Worm (Caenorhabditis elegans) whole organism, L3 larva: ENCODE results near the gene F17E9.4.

Source experiments
- R02D3.7 ChIP-seq: fragments of 150-350 bp; optimal IDR thresholded peaks from 2 replicates; lab custom pipeline; 2014; ENCODE audit warnings: missing biosample characterization, missing genetic modification characterization
- ZK546.5 ChIP-seq: sonication (generic microtip); optimal IDR thresholded peaks from 2 replicates; lab custom pipeline; 2017; ENCODE audit warnings: missing biosample characterization, missing genetic modification characterization
- aly-2 ChIP-seq: fragments of 150-350 bp; optimal IDR thresholded peaks from 2 replicates; lab custom pipeline; 2014; ENCODE audit warnings: missing biosample characterization, missing genetic modification characterization
- ama-1 ChIP-seq: fragments of 150-350 bp; optimal IDR thresholded peaks from 2 replicates; lab custom pipeline; 2018
- ceh-16 ChIP-seq: sonication (generic microtip); optimal IDR thresholded peaks from 2 replicates; lab custom pipeline; 2017; ENCODE audit warnings: missing biosample characterization, missing genetic modification characterization
- ceh-28 ChIP-seq: fragments of 150-350 bp; optimal IDR thresholded peaks from 2 replicates; lab custom pipeline; 2014; ENCODE audit warnings: missing biosample characterization, missing genetic modification reagents, missing genetic modification characterization
- daf-12 ChIP-seq: fragments of 150-350 bp; optimal IDR thresholded peaks from 2 replicates; lab custom pipeline; 2014; ENCODE audit warnings: missing biosample characterization, missing genetic modification reagents, missing genetic modification characterization
- egl-27 ChIP-seq: sonication (generic microtip); optimal IDR thresholded peaks from 4 replicates; lab custom pipeline; 2017; ENCODE audit warnings: missing biosample characterization, missing genetic modification reagents, missing genetic modification characterization
- egl-5 ChIP-seq: fragments of 150-350 bp; optimal IDR thresholded peaks from 2 replicates; lab custom pipeline; 2017; ENCODE audit warnings: missing biosample characterization, missing genetic modification reagents, missing genetic modification characterization, inconsistent platforms
- elt-2 ChIP-seq: sonication (generic microtip); optimal IDR thresholded peaks from 2 replicates; lab custom pipeline; 2016; ENCODE audit warnings: missing genetic modification reagents, mild to moderate bottlenecking, missing genetic modification characterization, missing compliant biosample characterization
- eor-1 ChIP-seq, 2 experiments: fragments of 150-350 bp; optimal IDR thresholded peaks; 2 replicates each; lab custom pipeline; 2014 to 2018; ENCODE audit warnings: missing biosample characterization in 2 of 2, missing genetic modification characterization in 2 of 2
- fkh-10 ChIP-seq: sonication (generic microtip); optimal IDR thresholded peaks from 2 replicates; lab custom pipeline; 2017; ENCODE audit warnings: missing biosample characterization, missing genetic modification reagents, missing genetic modification characterization
- fkh-2 ChIP-seq: fragments of 150-350 bp; optimal IDR thresholded peaks from 2 replicates; lab custom pipeline; 2014; ENCODE audit warnings: missing biosample characterization, missing genetic modification reagents, missing genetic modification characterization
- fos-1 ChIP-seq: fragments of 150-350 bp; optimal IDR thresholded peaks from 2 replicates; lab custom pipeline; 2014; ENCODE audit warnings: missing biosample characterization, missing genetic modification characterization
- hmg-11 ChIP-seq: sonication (generic microtip); optimal IDR thresholded peaks from 2 replicates; lab custom pipeline; 2016; ENCODE audit warnings: missing genetic modification characterization, missing compliant biosample characterization
- jun-1 ChIP-seq: fragments of 150-350 bp; optimal IDR thresholded peaks from 2 replicates; lab custom pipeline; 2014; ENCODE audit warnings: missing biosample characterization, missing genetic modification reagents, missing genetic modification characterization
- lin-15B ChIP-seq: fragments of 150-350 bp; optimal IDR thresholded peaks from 2 replicates; lab custom pipeline; 2014; ENCODE audit warnings: missing biosample characterization, missing genetic modification characterization
- lin-39 ChIP-seq: fragments of 150-350 bp; optimal IDR thresholded peaks from 2 replicates; lab custom pipeline; 2018; ENCODE audit warnings: missing biosample characterization, missing genetic modification reagents, missing genetic modification characterization
- lsy-12 ChIP-seq: sonication (generic microtip); optimal IDR thresholded peaks from 2 replicates; lab custom pipeline; 2016; ENCODE audit warnings: mild to moderate bottlenecking, missing genetic modification characterization, missing compliant biosample characterization
- mdl-1 ChIP-seq: fragments of 150-350 bp; optimal IDR thresholded peaks from 2 replicates; lab custom pipeline; 2014; ENCODE audit warnings: missing biosample characterization, missing genetic modification characterization
- mml-1 ChIP-seq: fragments of 150-350 bp; sonication (generic microtip); optimal IDR thresholded peaks from 3 replicates; lab custom pipeline; 2014; ENCODE audit warnings: missing biosample characterization, missing genetic modification characterization
- nfya-1 ChIP-seq: sonication (generic microtip); optimal IDR thresholded peaks from 2 replicates; lab custom pipeline; 2017; ENCODE audit warnings: missing genetic modification characterization, mild to moderate bottlenecking, missing compliant biosample characterization, antibody characterized with exemption, moderate library complexity; ENCODE audit not compliant: insufficient read depth
- nhr-12 ChIP-seq: fragments of 150-350 bp; optimal IDR thresholded peaks from 2 replicates; lab custom pipeline; 2014; ENCODE audit warnings: missing biosample characterization, missing genetic modification characterization
- nhr-23 ChIP-seq: fragments of 150-350 bp; optimal IDR thresholded peaks from 2 replicates; lab custom pipeline; 2014; ENCODE audit warnings: missing biosample characterization, missing genetic modification reagents, missing genetic modification characterization
- nhr-25 ChIP-seq: sonication (generic microtip); optimal IDR thresholded peaks from 2 replicates; lab custom pipeline; 2017; ENCODE audit warnings: missing biosample characterization, missing genetic modification characterization
- nhr-28 ChIP-seq: fragments of 150-350 bp; optimal IDR thresholded peaks from 2 replicates; lab custom pipeline; 2014; ENCODE audit warnings: missing biosample characterization, missing genetic modification characterization
- nhr-67 ChIP-seq: fragments of 150-350 bp; optimal IDR thresholded peaks from 2 replicates; lab custom pipeline; 2014; ENCODE audit warnings: missing biosample characterization, missing genetic modification characterization
- nhr-76 ChIP-seq: fragments of 150-350 bp; sonication (generic microtip); optimal IDR thresholded peaks from 5 replicates; lab custom pipeline; 2014; ENCODE audit warnings: missing biosample characterization, missing genetic modification characterization
- nhr-77 ChIP-seq: fragments of 150-350 bp; optimal IDR thresholded peaks from 2 replicates; lab custom pipeline; 2014; ENCODE audit warnings: missing biosample characterization, missing genetic modification characterization
- pha-4 ChIP-seq: fragments of 150-350 bp; optimal IDR thresholded peaks from 2 replicates; lab custom pipeline; 2014; ENCODE audit warnings: missing biosample characterization, missing genetic modification reagents, missing genetic modification characterization
- pqm-1 ChIP-seq: fragments of 150-350 bp; optimal IDR thresholded peaks from 2 replicates; lab custom pipeline; 2017; ENCODE audit warnings: missing biosample characterization, missing genetic modification characterization, inconsistent platforms
- sea-2 ChIP-seq: fragments of 150-350 bp; sonication (generic microtip); optimal IDR thresholded peaks from 4 replicates; lab custom pipeline; 2014; ENCODE audit warnings: missing biosample characterization, missing genetic modification reagents, missing genetic modification characterization
- skn-1 ChIP-seq: fragments of 150-350 bp; optimal IDR thresholded peaks from 2 replicates; lab custom pipeline; 2014; ENCODE audit warnings: missing biosample characterization, missing genetic modification characterization
- snpc-4 ChIP-seq: fragments of 150-350 bp; optimal IDR thresholded peaks from 2 replicates; lab custom pipeline; 2014; ENCODE audit warnings: missing biosample characterization, missing genetic modification characterization
- unc-62 ChIP-seq: fragments of 150-350 bp; sonication (generic microtip); optimal IDR thresholded peaks from 4 replicates; lab custom pipeline; 2014; ENCODE audit warnings: missing biosample characterization, missing genetic modification reagents, missing genetic modification characterization
- zag-1 ChIP-seq: fragments of 150-350 bp; optimal IDR thresholded peaks from 2 replicates; lab custom pipeline; 2014; ENCODE audit warnings: missing biosample characterization, missing genetic modification characterization
- ztf-4 ChIP-seq: fragments of 150-350 bp; optimal IDR thresholded peaks from 2 replicates; lab custom pipeline; 2014; ENCODE audit warnings: missing biosample characterization, missing genetic modification characterization

F17E9.4 gene

DNA sequence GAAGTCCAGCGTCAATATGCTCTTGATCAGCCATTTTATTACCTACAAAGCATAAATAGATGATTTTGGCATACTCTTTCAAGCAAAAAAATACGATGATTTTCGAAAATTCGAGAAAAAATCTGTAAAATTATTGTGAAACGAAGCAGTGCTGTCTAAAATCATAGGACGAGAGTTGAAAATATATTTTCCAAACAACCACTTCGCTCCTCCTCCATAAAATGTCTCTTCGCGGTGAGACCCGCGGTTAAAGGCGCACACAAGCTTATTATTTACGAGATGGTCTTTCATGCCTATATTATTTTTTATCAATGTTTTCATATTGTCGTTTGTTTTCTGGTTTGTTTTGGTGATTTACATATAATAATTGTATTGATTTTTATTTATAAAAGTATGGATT is 31.1 kb downstream of the F17E9.4 start, which contains the start of gene nap-1:
nap-1 (minus strand) TSS at position 42 of the 400 bp plus-strand sequence.
- TF ChIP-seq ZK546.5 = no peak
- peak; percentile 58 for TF ChIP-seq elt-2
- TF ChIP-seq nfya-1 (tag; lab: Kevin White, UChicago) = peak; percentile 87
- peak; percentile 26 for TF ChIP-seq unc-62 (GFP tag; lab: Kevin White, UChicago)
- peak; percentile 97 for TF ChIP-seq R02D3.7 (tag; lab: Kevin White, UChicago)
- TF ChIP-seq skn-1 (tag; lab: Kevin White, UChicago) = peak; percentile 33
- peak; percentile 47 for TF ChIP-seq nhr-25 (tag; lab: Kevin White, UChicago)
- TF ChIP-seq nhr-67 (tag; lab: Kevin White, UChicago) = no peak
- no peak for TF ChIP-seq mml-1 (tag; lab: Kevin White, UChicago)
- peak; percentile 85 for TF ChIP-seq egl-5 (tag; lab: Kevin White, UChicago)
- peak; percentile 14 for TF ChIP-seq ama-1
- peak; percentile 24 for TF ChIP-seq fkh-10 (GFP tag; lab: Kevin White, UChicago)
- peak; percentile 68 for TF ChIP-seq hmg-11 (tag; lab: Kevin White, UChicago)
- no peak for TF ChIP-seq sea-2
- TF ChIP-seq nhr-76 (tag; lab: Kevin White, UChicago) = no peak
- peak; percentile 82 for TF ChIP-seq lin-15B (tag; lab: Kevin White, UChicago)
- TF ChIP-seq pqm-1 (tag; lab: Kevin White, UChicago) = peak; percentile 43
- no peak for TF ChIP-seq ceh-16 (tag; lab: Kevin White, UChicago)
- TF ChIP-seq lin-39 (tag; lab: Kevin White, UChicago) = peak; percentile 84
- TF ChIP-seq pha-4 (tag; lab: Kevin White, UChicago) = peak; percentile 95
- TF ChIP-seq fkh-2 (tag; lab: Kevin White, UChicago) = no peak
- no peak for TF ChIP-seq aly-2 (tag; lab: Kevin White, UChicago)
- no peak for TF ChIP-seq mdl-1 (tag; lab: Kevin White, UChicago)
- no peak for TF ChIP-seq egl-27 (tag; lab: Kevin White, UChicago)
- peak; percentile 62 for TF ChIP-seq ztf-4 (tag; lab: Kevin White, UChicago)
- TF ChIP-seq nhr-23 = peak; percentile 75
- peak; percentile 83 for TF ChIP-seq snpc-4 (tag; lab: Kevin White, UChicago)
- peak; percentile 39 for TF ChIP-seq ceh-28
- TF ChIP-seq daf-12 (tag; lab: Kevin White, UChicago) = no peak
- TF ChIP-seq, all 47 proteins: peak for 18

DNA sequence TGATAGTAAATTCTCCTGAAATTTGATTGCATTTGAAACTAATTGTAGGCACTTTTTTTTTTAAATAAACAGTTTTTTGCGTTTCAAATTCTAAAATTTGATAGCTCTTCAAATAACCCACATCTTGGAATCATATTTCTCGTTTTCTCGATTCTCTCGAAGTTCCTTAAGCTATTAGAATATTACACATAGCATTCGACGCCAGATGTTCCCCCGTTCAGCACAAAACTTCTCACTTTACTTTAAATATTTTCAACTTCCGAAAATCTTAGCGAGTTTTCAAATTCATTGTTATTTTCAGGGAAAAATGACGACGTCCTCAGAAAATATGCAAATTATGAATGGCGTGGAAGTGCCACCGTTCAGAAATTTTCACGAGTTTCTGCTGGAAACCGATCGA is 31.5 kb downstream of the F17E9.4 start, which contains the start of gene praf-3:
praf-3 (plus strand) TSS at position 301 of the 400 bp plus-strand sequence.
- TF ChIP-seq fos-1 (tag; lab: Kevin White, UChicago) (no peak), jun-1 (tag; lab: Kevin White, UChicago) (no peak), elt-2 (no peak), lsy-12 (no peak)

ce11 chrIV:8380266-8380850 is 32.2 kb downstream of the F17E9.4 start:
- no peak for TF ChIP-seq nhr-77 (tag; lab: Kevin White, UChicago)
- TF ChIP-seq eor-1 (tag; optimal IDR thresholded peaks at IDR 0.05; lab: Kevin White, UChicago) = no peak
- TF ChIP-seq aly-2 (tag; lab: Kevin White, UChicago) = no peak
- peak; percentile 97 for TF ChIP-seq elt-2
- TF ChIP-seq fkh-10 (GFP tag; lab: Kevin White, UChicago) = no peak
- TF ChIP-seq lin-15B (tag; lab: Kevin White, UChicago) = no peak
- no peak for TF ChIP-seq zag-1 (tag; lab: Kevin White, UChicago)
- peak; percentile 89 for TF ChIP-seq pqm-1 (tag; lab: Kevin White, UChicago)
- TF ChIP-seq lin-39 (tag; lab: Kevin White, UChicago) = no peak
- no peak for TF ChIP-seq egl-27 (tag; lab: Kevin White, UChicago)
- no peak for TF ChIP-seq nhr-12 (tag; lab: Kevin White, UChicago)
- no peak for TF ChIP-seq ztf-4 (tag; lab: Kevin White, UChicago)
- TF ChIP-seq nhr-28 = no peak
- TF ChIP-seq jun-1 (tag; lab: Kevin White, UChicago) = peak; percentile 32
- TF ChIP-seq sea-2 = no peak
- peak; percentile 59 for TF ChIP-seq pha-4 (tag; lab: Kevin White, UChicago)
